Worm (Caenorhabditis elegans): ENCODE data around the gene lin-52.

The lin-52 gene

DNA sequence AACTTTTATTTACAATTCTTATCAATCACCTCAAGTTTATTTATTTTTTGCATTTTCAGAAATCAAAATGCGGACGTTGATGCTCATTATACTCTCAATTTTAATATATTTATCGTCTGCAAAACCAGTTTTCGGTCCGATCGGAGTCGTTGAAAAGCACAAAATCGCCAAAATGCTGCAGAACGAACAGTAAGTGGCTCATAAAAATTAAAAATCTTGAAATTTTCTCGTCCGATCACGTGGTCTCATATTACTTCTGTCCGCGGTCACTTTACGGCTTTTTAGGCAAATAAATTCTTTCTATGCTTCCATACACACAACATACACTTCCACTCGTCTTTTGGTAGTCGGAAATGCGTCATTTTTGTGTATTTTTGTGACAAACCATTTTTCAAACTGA is 19.2 kb upstream of the lin-52 start, which contains the start of gene K11H3.5:
TSS of gene K11H3.5 (plus strand) at position 54 of the 400 bp plus-strand sequence.
- TF ChIP-seq lin-32 (GFP tag; optimal IDR thresholded peaks at IDR 0.05) = no peak
- TF ChIP-seq ham-2 (GFP tag; optimal IDR thresholded peaks at IDR 0.05) = no peak
- TF ChIP-seq ceh-43 (GFP tag; optimal IDR thresholded peaks at IDR 0.05) = no peak
- TF ChIP-seq zip-8 (tag; optimal IDR thresholded peaks at IDR 0.05) = no peak
- no peak for TF ChIP-seq lsy-2 (tag; optimal IDR thresholded peaks at IDR 0.05)
- TF ChIP-seq nhr-76 (tag; optimal IDR thresholded peaks at IDR 0.05) = no peak
- TF ChIP-seq unc-39 (tag; optimal IDR thresholded peaks at IDR 0.05) = no peak
- no peak for TF ChIP-seq sem-2 (GFP tag; optimal IDR thresholded peaks at IDR 0.05)
- no peak for TF ChIP-seq M03D4.4 (tag; optimal IDR thresholded peaks at IDR 0.05)
- TF ChIP-seq snpc-4 (tag; optimal IDR thresholded peaks at IDR 0.05) = no peak
- TF ChIP-seq ztf-11 (tag; optimal IDR thresholded peaks at IDR 0.05) = no peak
- TF ChIP-seq nhr-12 (tag; optimal IDR thresholded peaks at IDR 0.05) = no peak
- no peak for TF ChIP-seq sptf-1 (tag; optimal IDR thresholded peaks at IDR 0.05)

DNA sequence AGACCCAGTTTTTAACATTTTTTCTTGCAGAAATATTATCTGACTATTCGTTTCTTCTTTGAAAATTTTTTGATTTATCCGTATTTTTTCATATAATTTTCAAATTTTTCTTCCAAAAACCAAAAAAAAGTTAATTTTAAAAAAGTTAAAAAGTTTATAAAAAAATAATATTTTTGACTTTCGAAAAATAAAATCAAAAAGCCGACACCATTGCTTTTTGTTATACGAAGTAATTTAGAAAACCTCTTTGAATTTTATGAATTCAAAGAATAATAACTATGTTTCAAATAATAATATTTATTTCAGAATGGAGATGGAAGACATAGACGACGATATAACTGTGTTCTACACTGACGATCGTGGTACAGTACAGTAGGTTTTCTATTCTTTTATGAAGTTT is 10.3 kb upstream of the lin-52 start, which contains the start of gene K11H3.8:
TSS of gene K11H3.8 (plus strand) at position 301 of the 400 bp plus-strand sequence.
- TF ChIP-seq sptf-1 (tag; optimal IDR thresholded peaks at IDR 0.05) = no peak
- no peak for TF ChIP-seq ceh-39 (tag; optimal IDR thresholded peaks at IDR 0.05)
- no peak for TF ChIP-seq M03D4.4 (tag; optimal IDR thresholded peaks at IDR 0.05)
- TF ChIP-seq lsy-2 (tag; optimal IDR thresholded peaks at IDR 0.05) = no peak
- no peak for TF ChIP-seq drap-1 (GFP tag; optimal IDR thresholded peaks at IDR 0.05)
- no peak for TF ChIP-seq ztf-11 (tag; optimal IDR thresholded peaks at IDR 0.05)
- no peak for TF ChIP-seq snpc-4 (tag; optimal IDR thresholded peaks at IDR 0.05)
- no peak for TF ChIP-seq mab-5 (tag; optimal IDR thresholded peaks at IDR 0.05)
- TF ChIP-seq ceh-43 (GFP tag; optimal IDR thresholded peaks at IDR 0.05) = no peak
- TF ChIP-seq unc-120 (tag; optimal IDR thresholded peaks at IDR 0.05; ENCODE audit: poor library complexity, severe bottlenecking) = no peak
- TF ChIP-seq ceh-83 (GFP tag; optimal IDR thresholded peaks at IDR 0.05) = no peak
- no peak for TF ChIP-seq nhr-12 (tag; optimal IDR thresholded peaks at IDR 0.05)
- TF ChIP-seq tbx-8 (GFP tag; optimal IDR thresholded peaks at IDR 0.05) = no peak

- TF ChIP-seq nhr-12 (tag; optimal IDR thresholded peaks at IDR 0.05) (no peak), ceh-39 (tag; optimal IDR thresholded peaks at IDR 0.05) (no peak), lsy-2 (tag; optimal IDR thresholded peaks at IDR 0.05) (no peak), zip-8 (tag; optimal IDR thresholded peaks at IDR 0.05) (no peak), ceh-83 (GFP tag; optimal IDR thresholded peaks at IDR 0.05) (no peak), tbx-8 (GFP tag; optimal IDR thresholded peaks at IDR 0.05) (no peak), bed-3 (GFP tag; optimal IDR thresholded peaks at IDR 0.05) (no peak), ceh-43 (GFP tag; optimal IDR thresholded peaks at IDR 0.05) (no peak), drap-1 (GFP tag; optimal IDR thresholded peaks at IDR 0.05) (no peak), ztf-11 (tag; optimal IDR thresholded peaks at IDR 0.05) (no peak), ces-1 (GFP tag; optimal IDR thresholded peaks at IDR 0.05) (no peak), sem-2 (GFP tag; optimal IDR thresholded peaks at IDR 0.05) (no peak), unc-120 (tag; optimal IDR thresholded peaks at IDR 0.05; ENCODE audit: poor library complexity, severe bottlenecking) (no peak), hlh-1 (tag; optimal IDR thresholded peaks at IDR 0.05) (no peak)
Measured at ce11 chrIII:9832569-9832968, 8.0 kb upstream of the lin-52 start.

ce11 chrIII:9830502-9830901 is 6.0 kb upstream of the lin-52 start, which contains the start of gene ZK632.12:
Gene ZK632.12 (plus strand): TSS chrIII:9830802.
- no peak for TF ChIP-seq sem-2 (GFP tag; optimal IDR thresholded peaks at IDR 0.05)
- no peak for TF ChIP-seq pha-4 (tag; optimal IDR thresholded peaks at IDR 0.05)
- TF ChIP-seq unc-120 (tag; optimal IDR thresholded peaks at IDR 0.05; ENCODE audit: poor library complexity, severe bottlenecking) = no peak
- TF ChIP-seq lin-13 (tag; optimal IDR thresholded peaks at IDR 0.05) = no peak
- no peak for TF ChIP-seq nhr-76 (tag; optimal IDR thresholded peaks at IDR 0.05)
- no peak for TF ChIP-seq nhr-28 (tag; optimal IDR thresholded peaks at IDR 0.05)
- TF ChIP-seq elt-1 (tag; optimal IDR thresholded peaks at IDR 0.05; ENCODE audit: borderline replicate concordance, insufficient read depth) = no peak
- TF ChIP-seq ceh-39 (tag; optimal IDR thresholded peaks at IDR 0.05) = no peak
- TF ChIP-seq cnd-1 (tag; optimal IDR thresholded peaks at IDR 0.05) = no peak

DNA sequence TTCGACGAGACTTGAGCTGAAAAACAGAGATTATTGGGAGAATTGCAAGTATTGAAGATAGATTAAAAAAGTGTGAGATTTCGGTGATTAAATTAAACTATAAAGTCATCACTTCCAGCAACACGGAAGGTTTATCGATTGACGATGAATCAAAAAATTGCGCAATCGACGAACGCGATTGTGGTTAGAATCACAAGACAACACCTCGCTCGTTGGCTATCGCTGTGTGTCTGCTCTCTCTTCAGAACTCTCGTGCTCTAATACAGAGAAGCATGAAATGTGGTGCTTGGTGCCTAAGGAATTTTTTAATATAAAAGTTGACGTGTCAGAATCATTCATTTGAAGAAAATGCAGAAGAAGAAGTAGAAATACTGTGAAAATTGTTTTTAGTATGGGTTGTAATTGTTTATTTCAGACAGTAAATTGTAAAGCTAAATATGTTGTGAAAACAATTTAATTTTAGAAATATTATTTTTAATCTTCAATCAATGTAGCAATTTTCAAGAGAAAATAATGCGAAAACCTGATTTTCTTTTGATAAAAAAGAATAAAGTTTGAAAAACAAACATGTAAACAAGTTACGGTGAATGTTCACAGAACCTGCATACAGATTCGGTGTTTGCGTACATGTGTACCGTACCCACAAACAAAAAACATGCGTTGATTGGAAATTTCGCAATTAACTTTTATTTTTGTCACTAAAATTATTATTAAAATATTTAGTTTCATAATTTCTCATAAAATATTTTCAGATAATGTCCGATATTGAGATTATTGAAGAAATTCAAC is 2.8 kb upstream of the lin-52 start, which contains the start of the genes ZK632.10 and ZK632.11:
TSS of gene ZK632.10 (minus strand) at position 560 of the 789 bp plus-strand sequence.
TSS of gene ZK632.11 (plus strand) at position 753 of the 789 bp plus-strand sequence.
- TF ChIP-seq mep-1 (tag; optimal IDR thresholded peaks at IDR 0.05) (peak; percentile 4), lsy-2 (tag; optimal IDR thresholded peaks at IDR 0.05) (peak; percentile 96), pha-4 (tag; optimal IDR thresholded peaks at IDR 0.05) (peak; percentile 76), snpc-4 (tag; optimal IDR thresholded peaks at IDR 0.05) (no peak), ham-2 (GFP tag; optimal IDR thresholded peaks at IDR 0.05) (no peak), ces-1 (GFP tag; optimal IDR thresholded peaks at IDR 0.05) (peak; percentile 61), sem-2 (GFP tag; optimal IDR thresholded peaks at IDR 0.05) (no peak), hlh-1 (tag; optimal IDR thresholded peaks at IDR 0.05) (no peak), M03D4.4 (tag; optimal IDR thresholded peaks at IDR 0.05) (no peak), nhr-237 (tag; optimal IDR thresholded peaks at IDR 0.05) (peak; percentile 9), lin-13 (tag; optimal IDR thresholded peaks at IDR 0.05) (no peak), zip-8 (tag; optimal IDR thresholded peaks at IDR 0.05) (peak; percentile 38), flh-1 (GFP tag; optimal IDR thresholded peaks at IDR 0.05) (no peak)

Data from whole organism, mixed stage, embryonic.